Worm (Caenorhabditis elegans) whole organism, L3 larva: ENCODE measurements around the gene eat-17.

Experiments
- daf-12 ChIP-seq: fragments of 150-350 bp; optimal IDR thresholded peaks from 2 replicates; lab custom pipeline; 2014; ENCODE audit warnings: missing biosample characterization, missing genetic modification reagents, missing genetic modification characterization
- nhr-11 ChIP-seq: fragments of 150-350 bp; optimal IDR thresholded peaks from 2 replicates; lab custom pipeline; 2014; ENCODE audit warnings: missing biosample characterization, missing genetic modification characterization

- no peak for TF ChIP-seq daf-12
- TF ChIP-seq nhr-11 (tag; lab: Kevin White, UChicago): no peak
Measured at ce11 chrX:16384010-16384409, 32.6 kb downstream of the eat-17 start.
